Worm (Caenorhabditis elegans): ENCODE results near the gene Y75B8A.44.

The Y75B8A.44 gene

DNA sequence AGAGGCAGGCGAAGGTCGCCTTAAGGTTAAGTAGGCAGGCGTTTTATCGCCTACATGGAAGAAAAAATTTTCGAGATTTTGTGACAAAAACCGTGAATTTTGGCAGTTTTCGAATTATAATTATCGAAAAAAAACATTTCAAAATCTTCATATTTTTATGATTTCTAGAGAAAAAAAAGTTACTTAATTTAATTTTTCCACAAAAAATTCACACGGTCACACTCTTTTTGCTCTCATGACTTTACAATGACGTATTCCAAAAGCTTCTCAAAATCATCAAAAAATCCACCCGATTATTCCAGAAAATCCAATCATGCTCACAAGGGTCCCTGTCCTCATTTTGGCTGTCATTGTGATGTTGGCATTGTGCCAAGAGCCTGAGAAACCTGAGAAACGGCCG, 8.2 kb upstream of the Y75B8A.44 start, which contains the start of gene lury-1:
lury-1 (plus strand) TSS at position 301 of the 400 bp plus-strand sequence.
- no peak for TF ChIP-seq pes-1 (GFP tag; IDR thresholded peaks at IDR 0.05)
- TF ChIP-seq ets-7 (tag; optimal IDR thresholded peaks at IDR 0.05) = no peak
- no peak for TF ChIP-seq scrt-1 (GFP tag; IDR thresholded peaks at IDR 0.05)
- no peak for TF ChIP-seq aly-1 (tag; optimal IDR thresholded peaks at IDR 0.05)
- TF ChIP-seq ceh-36 (tag; optimal IDR thresholded peaks at IDR 0.05) = no peak
- no peak for TF ChIP-seq tra-4 (tag; optimal IDR thresholded peaks at IDR 0.05)
- no peak for TF ChIP-seq hmg-4 (GFP tag; optimal IDR thresholded peaks at IDR 0.05)
- no peak for TF ChIP-seq tbx-37 (GFP tag; conservative IDR thresholded peaks at IDR 0.05)
- TF ChIP-seq F13C5.2 (tag; optimal IDR thresholded peaks at IDR 0.05) = no peak
- TF ChIP-seq hmbx-1 (tag; optimal IDR thresholded peaks at IDR 0.05) = no peak
- no peak for TF ChIP-seq B0310.2 (tag; optimal IDR thresholded peaks at IDR 0.05)
- TF ChIP-seq ama-1 (optimal IDR thresholded peaks at IDR 0.05) = no peak

- no peak for TF ChIP-seq ceh-13 (GFP tag; optimal IDR thresholded peaks at IDR 0.05)
- no peak for TF ChIP-seq hmg-4 (GFP tag; optimal IDR thresholded peaks at IDR 0.05)
- TF ChIP-seq ets-7 (tag; optimal IDR thresholded peaks at IDR 0.05) = no peak
- no peak for TF ChIP-seq sea-1 (GFP tag; conservative IDR thresholded peaks at IDR 0.05)
- no peak for TF ChIP-seq flt-1 (GFP tag; IDR thresholded peaks at IDR 0.05)
- no peak for TF ChIP-seq tra-4 (tag; optimal IDR thresholded peaks at IDR 0.05)
- TF ChIP-seq B0310.2 (tag; optimal IDR thresholded peaks at IDR 0.05) = no peak
- TF ChIP-seq hnd-1 (tag; optimal IDR thresholded peaks at IDR 0.05) = no peak
- no peak for TF ChIP-seq ama-1 (optimal IDR thresholded peaks at IDR 0.05)
- TF ChIP-seq ceh-36 (tag; optimal IDR thresholded peaks at IDR 0.05) = no peak
- TF ChIP-seq scrt-1 (GFP tag; IDR thresholded peaks at IDR 0.05) = no peak
Observed at ce11 chrIII:12188236-12188635, 6.1 kb upstream of the Y75B8A.44 start.

ce11 chrIII:12195991-12196390, 1.7 kb downstream of the Y75B8A.44 start:
- no peak for TF ChIP-seq flt-1 (GFP tag; IDR thresholded peaks at IDR 0.05)
- TF ChIP-seq ceh-36 (tag; optimal IDR thresholded peaks at IDR 0.05) = peak; percentile 79
- TF ChIP-seq hnd-1 (tag; optimal IDR thresholded peaks at IDR 0.05) = no peak
- no peak for TF ChIP-seq hmg-4 (GFP tag; optimal IDR thresholded peaks at IDR 0.05)

DNA sequence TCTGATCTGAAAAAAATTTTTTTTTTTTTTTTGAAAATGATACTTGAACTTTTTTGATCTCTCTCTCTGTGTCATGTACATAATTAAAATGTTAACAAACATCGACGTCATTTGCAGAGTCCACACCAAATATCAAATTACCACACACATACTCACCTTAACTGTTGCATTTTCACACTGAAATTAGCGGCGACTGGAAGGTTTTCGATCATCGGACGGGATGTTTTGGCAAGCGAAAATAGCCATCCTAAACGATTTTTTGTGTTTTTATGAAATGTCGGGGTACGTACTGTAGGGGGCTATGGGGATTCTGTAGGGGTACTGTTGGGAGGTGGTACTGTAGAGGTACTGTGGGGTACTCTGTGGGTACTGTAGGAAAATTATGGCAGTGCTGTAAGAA, 3.8 kb downstream of the Y75B8A.44 start:
- TF ChIP-seq ceh-36 (tag; optimal IDR thresholded peaks at IDR 0.05) = no peak
- TF ChIP-seq hnd-1 (tag; optimal IDR thresholded peaks at IDR 0.05) = no peak
- no peak for TF ChIP-seq ama-1 (optimal IDR thresholded peaks at IDR 0.05)
- no peak for TF ChIP-seq pes-1 (GFP tag; IDR thresholded peaks at IDR 0.05)
- no peak for TF ChIP-seq tbx-11 (GFP tag; IDR thresholded peaks at IDR 0.05)

DNA sequence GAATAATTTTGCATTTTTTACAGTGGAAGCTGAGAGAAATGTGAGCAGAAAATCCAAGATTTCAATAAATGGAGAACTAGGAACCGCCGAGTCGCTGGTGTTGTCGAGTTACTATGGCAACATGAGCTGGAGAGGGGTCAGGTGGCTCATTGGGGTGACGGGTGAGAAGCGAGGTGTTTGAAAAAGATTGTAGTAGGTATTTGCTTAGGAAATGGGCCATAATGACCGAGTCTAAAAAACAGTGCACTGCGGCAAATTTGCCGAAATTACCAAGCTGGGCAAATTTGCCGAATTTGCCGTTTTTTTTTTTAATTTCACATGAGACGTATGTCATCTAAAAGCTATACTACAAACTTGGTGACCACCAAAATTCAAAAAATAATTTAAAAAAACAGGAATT, 8.1 kb downstream of the Y75B8A.44 start, which contains the start of gene osm-12:
osm-12 (minus strand) TSS at position 101 of the 400 bp plus-strand sequence.
- TF ChIP-seq hnd-1 (tag; optimal IDR thresholded peaks at IDR 0.05) (no peak), aly-1 (tag; optimal IDR thresholded peaks at IDR 0.05) (no peak), B0310.2 (tag; optimal IDR thresholded peaks at IDR 0.05) (no peak), tbx-37 (GFP tag; conservative IDR thresholded peaks at IDR 0.05) (no peak), scrt-1 (GFP tag; IDR thresholded peaks at IDR 0.05) (no peak), tra-4 (tag; optimal IDR thresholded peaks at IDR 0.05) (no peak), ceh-13 (GFP tag; optimal IDR thresholded peaks at IDR 0.05) (no peak)

DNA sequence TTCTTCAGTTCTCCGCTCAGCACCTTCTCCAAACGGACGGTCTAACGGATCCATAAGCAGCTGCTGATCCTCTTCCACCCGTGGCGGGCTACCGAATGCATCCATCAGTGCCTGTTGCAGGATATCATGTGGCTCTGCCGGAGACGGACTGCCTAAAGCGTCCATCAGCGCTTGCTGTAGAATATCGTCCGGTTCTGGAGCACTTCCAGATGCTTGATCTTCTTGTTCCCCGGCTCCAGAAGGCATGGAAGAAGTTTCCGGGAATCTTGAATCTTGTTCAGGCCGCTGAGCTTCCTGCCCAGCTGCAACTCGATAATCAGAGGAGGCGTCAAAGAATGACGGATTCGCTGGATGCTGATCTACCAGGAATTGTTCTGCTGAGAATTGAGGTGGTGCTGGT, 11.0 kb downstream of the Y75B8A.44 start:
- TF ChIP-seq scrt-1 (GFP tag; IDR thresholded peaks at IDR 0.05) (no peak), flt-1 (GFP tag; IDR thresholded peaks at IDR 0.05) (no peak), pes-1 (GFP tag; IDR thresholded peaks at IDR 0.05) (no peak), ets-7 (tag; optimal IDR thresholded peaks at IDR 0.05) (no peak), B0310.2 (tag; optimal IDR thresholded peaks at IDR 0.05) (no peak), hnd-1 (tag; optimal IDR thresholded peaks at IDR 0.05) (no peak), tbx-37 (GFP tag; conservative IDR thresholded peaks at IDR 0.05) (no peak), F13C5.2 (tag; optimal IDR thresholded peaks at IDR 0.05) (no peak), tra-4 (tag; optimal IDR thresholded peaks at IDR 0.05) (no peak), sea-1 (GFP tag; conservative IDR thresholded peaks at IDR 0.05) (no peak), ama-1 (optimal IDR thresholded peaks at IDR 0.05) (no peak)

DNA sequence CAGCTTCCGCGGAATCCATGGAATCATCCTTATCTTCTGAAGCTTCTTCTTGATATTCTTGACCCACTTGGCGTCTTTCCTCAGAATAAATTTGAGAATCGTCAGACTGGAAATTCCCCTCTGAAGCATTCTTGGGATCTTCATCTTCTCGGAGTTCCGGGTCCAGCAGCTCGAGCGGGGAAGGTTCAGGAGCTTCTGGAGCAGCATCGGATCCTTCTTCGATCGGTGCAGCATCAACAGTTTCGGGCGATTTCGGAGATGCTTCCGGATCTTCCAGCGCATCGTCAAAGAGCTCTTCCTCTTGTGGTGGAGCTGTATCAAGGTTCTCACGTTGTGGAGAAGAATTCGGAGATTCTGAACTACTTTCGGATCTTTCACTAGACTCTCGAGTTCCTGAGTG, 13.3 kb downstream of the Y75B8A.44 start:
- no peak for TF ChIP-seq F13C5.2 (tag; optimal IDR thresholded peaks at IDR 0.05)
- TF ChIP-seq sea-1 (GFP tag; conservative IDR thresholded peaks at IDR 0.05) = no peak
- TF ChIP-seq B0310.2 (tag; optimal IDR thresholded peaks at IDR 0.05) = no peak
- TF ChIP-seq tra-4 (tag; optimal IDR thresholded peaks at IDR 0.05) = no peak
- no peak for TF ChIP-seq ets-7 (tag; optimal IDR thresholded peaks at IDR 0.05)
- TF ChIP-seq ceh-13 (GFP tag; optimal IDR thresholded peaks at IDR 0.05) = no peak
- no peak for TF ChIP-seq tbx-11 (GFP tag; IDR thresholded peaks at IDR 0.05)
- no peak for TF ChIP-seq hmg-4 (GFP tag; optimal IDR thresholded peaks at IDR 0.05)
- no peak for TF ChIP-seq hnd-1 (tag; optimal IDR thresholded peaks at IDR 0.05)
- TF ChIP-seq ama-1 (optimal IDR thresholded peaks at IDR 0.05) = no peak
- no peak for TF ChIP-seq ceh-36 (tag; optimal IDR thresholded peaks at IDR 0.05)
- no peak for TF ChIP-seq hmbx-1 (tag; optimal IDR thresholded peaks at IDR 0.05)
- no peak for TF ChIP-seq scrt-1 (GFP tag; IDR thresholded peaks at IDR 0.05)
- no peak for TF ChIP-seq tbx-37 (GFP tag; conservative IDR thresholded peaks at IDR 0.05)
- no peak for TF ChIP-seq flt-1 (GFP tag; IDR thresholded peaks at IDR 0.05)
- TF ChIP-seq aly-1 (tag; optimal IDR thresholded peaks at IDR 0.05) = no peak
- TF ChIP-seq pes-1 (GFP tag; IDR thresholded peaks at IDR 0.05) = no peak

DNA sequence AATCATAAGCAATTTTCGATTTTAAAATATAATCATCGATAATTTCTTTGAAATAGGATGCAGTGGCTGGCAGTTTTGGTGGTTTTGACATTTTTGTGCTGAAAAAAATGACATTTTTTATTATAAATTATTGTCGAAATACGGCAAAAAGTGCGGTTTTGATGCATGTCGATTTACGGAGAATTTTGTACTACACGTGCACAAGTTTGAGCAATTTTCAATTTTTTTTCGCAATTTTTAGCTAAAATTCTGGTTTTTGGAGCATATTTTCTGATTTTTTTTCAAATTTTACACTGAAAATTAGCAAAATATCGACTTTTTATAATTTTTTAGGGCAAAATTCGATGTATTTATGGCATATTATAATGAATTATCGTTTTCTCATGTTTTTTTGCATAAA, 21.3 kb downstream of the Y75B8A.44 start, which contains the start of gene Y75B8A.13:
Y75B8A.13 (minus strand) TSS at position 101 of the 400 bp plus-strand sequence.
- TF ChIP-seq hmg-4 (GFP tag; optimal IDR thresholded peaks at IDR 0.05) = no peak
- no peak for TF ChIP-seq F13C5.2 (tag; optimal IDR thresholded peaks at IDR 0.05)
- TF ChIP-seq tbx-37 (GFP tag; conservative IDR thresholded peaks at IDR 0.05) = no peak
- TF ChIP-seq tra-4 (tag; optimal IDR thresholded peaks at IDR 0.05) = no peak
- TF ChIP-seq ceh-13 (GFP tag; optimal IDR thresholded peaks at IDR 0.05) = no peak

All from whole organism, early embryonic.